Worm (Caenorhabditis elegans) whole organism, young adult: Measurements from ENCODE around the gene C53A3.1.
"Not testable (repeated sequence)": the region's sequence is repeated elsewhere in the genome, so short reads cannot be mapped to it uniquely, and the experiment has no call there.

Experiments used
- Y53F4B.3 ChIP-seq: fragments of 200-800 bp; sonication (Bioruptor generic); IDR thresholded peaks from 2 replicates; pipeline ENCODE4 v1.3.6; 2022; ENCODE audit warnings: missing genetic modification reagents, missing genetic modification characterization, missing compliant biosample characterization
- mes-4 ChIP-seq: sonication (generic microtip); optimal IDR thresholded peaks from 2 replicates; lab custom pipeline; 2016; ENCODE audit warnings: missing genotype, missing genetic modification characterization, missing compliant biosample characterization
- rec-8 ChIP-seq, 2 experiments: sonication (generic microtip); optimal IDR thresholded peaks; 2 replicates each; lab custom pipeline; 2016; ENCODE audit warnings: mild to moderate bottlenecking in 2 of 2, missing genetic modification characterization in 2 of 2, missing genetic modification reagents in 2 of 2, missing genotype in 2 of 2, missing biosample characterization in 1 of 2, missing compliant biosample characterization in 1 of 2, moderate library complexity in 1 of 2
- snpc-4 ChIP-seq, 5 experiments: fragments of 150-350 bp in 1 of 5; sonication (generic microtip) in 4 of 5; optimal IDR thresholded peaks; 2 replicates each; lab custom pipeline; 2014 to 2018; ENCODE audit warnings: missing genetic modification characterization in 5 of 5, missing biosample characterization in 3 of 5, antibody characterized with exemption in 2 of 5, mild to moderate bottlenecking in 2 of 5, missing compliant biosample characterization in 2 of 5, missing genotype in 2 of 5, moderate library complexity in 2 of 5, missing genetic modification reagents in 1 of 5

ce11 chrV:5755203-5755693 is 4.8 kb downstream of the C53A3.1 start, which contains the start of gene K09H11.11:
- not testable (repeated sequence) for TF ChIP-seq mes-4 (tag; lab: Kevin White, UChicago); Y53F4B.3 (GFP tag; lab: Robert Waterston, UW); rec-8 (tag; optimal IDR thresholded peaks at IDR 0.05; lab: Kevin White, UChicago); snpc-4 (GFP tag; optimal IDR thresholded peaks at IDR 0.05; lab: Kevin White, UChicago); snpc-4 (tag; optimal IDR thresholded peaks at IDR 0.05; lab: Kevin White, UChicago)
